Fruit fly (Drosophila melanogaster): ENCODE measurements around the gene Nfs1.

Nfs1 gene

dm6 chr2L:12011682-12012655 lies 12.5 kb downstream of the Nfs1 start (continued):
- TF ChIP-seq sqz (GFP tag; optimal IDR thresholded peaks at IDR 0.05) (peak; percentile 38), Sry-β (GFP tag; optimal IDR thresholded peaks at IDR 0.05) (peak; percentile 19), Lim3 (GFP tag; IDR thresholded peaks at IDR 0.05) (no peak), NC2α (GFP tag; optimal IDR thresholded peaks at IDR 0.05) (peak; percentile 58), dimm (GFP tag; IDR thresholded peaks at IDR 0.05) (no peak), en (GFP tag; optimal IDR thresholded peaks at IDR 0.05) (peak; percentile 38), CG9817 (tag; optimal IDR thresholded peaks at IDR 0.05) (peak; percentile 40), Neu2 (GFP tag; optimal IDR thresholded peaks at IDR 0.05; ENCODE audit: borderline replicate concordance) (peak; percentile 13), CG1602 (GFP tag; optimal IDR thresholded peaks at IDR 0.05) (no peak), fru (optimal IDR thresholded peaks at IDR 0.05) (no peak), CG10274 (GFP tag; optimal IDR thresholded peaks at IDR 0.05) (peak; percentile 48), hkb (optimal IDR thresholded peaks at IDR 0.05) (peak; percentile 58), hkb (GFP tag; IDR thresholded peaks at IDR 0.05) (no peak), lmd (GFP tag; IDR thresholded peaks at IDR 0.05) (no peak), Camta (GFP tag; optimal IDR thresholded peaks at IDR 0.05) (peak; percentile 25), B-H2 (GFP tag; optimal IDR thresholded peaks at IDR 0.05) (peak; percentile 74), CG8944 (GFP tag; optimal IDR thresholded peaks at IDR 0.05) (peak; percentile 57), Trl (optimal IDR thresholded peaks at IDR 0.05) (peak in 1 of 2 experiments; percentile 7), Trl (GFP tag; optimal IDR thresholded peaks at IDR 0.05) (peak; percentile 64), NfI (GFP tag; optimal IDR thresholded peaks at IDR 0.05) (peak; percentile 37), CG43689 (GFP tag; IDR thresholded peaks at IDR 0.05) (no peak), Opbp (GFP tag; IDR thresholded peaks at IDR 0.05; ENCODE audit: partially characterized antibody) (no peak), chif (GFP tag; optimal IDR thresholded peaks at IDR 0.05) (peak; percentile 49 to 61), CG17361 (GFP tag; IDR thresholded peaks at IDR 0.05) (no peak), mirr (GFP tag; optimal IDR thresholded peaks at IDR 0.05) (peak; percentile 93), CG11247 (GFP tag; IDR thresholded peaks at IDR 0.05) (no peak), zfh2 (GFP tag; optimal IDR thresholded peaks at IDR 0.05) (peak; percentile 77), CG1233 (GFP tag; optimal IDR thresholded peaks at IDR 0.05) (peak; percentile 58), YL-1 (GFP tag; optimal IDR thresholded peaks at IDR 0.05) (peak; percentile 44), Mes4 (GFP tag; optimal IDR thresholded peaks at IDR 0.05) (peak; percentile 54), Atf3 (GFP tag; optimal IDR thresholded peaks at IDR 0.05) (peak; percentile 2), CG31365 (tag; optimal IDR thresholded peaks at IDR 0.05) (peak; percentile 49), CG7745 (tag; optimal IDR thresholded peaks at IDR 0.05) (peak; percentile 43), CG17186 (GFP tag; optimal IDR thresholded peaks at IDR 0.05) (peak; percentile 63), HmgZ (tag; optimal IDR thresholded peaks at IDR 0.05) (peak; percentile 94), CG6683 (GFP tag; optimal IDR thresholded peaks at IDR 0.05) (peak; percentile 45), dmrt11E (tag; optimal IDR thresholded peaks at IDR 0.05) (no peak), fd3F (GFP tag; optimal IDR thresholded peaks at IDR 0.05) (peak; percentile 32), CrebB (tag; optimal IDR thresholded peaks at IDR 0.05) (peak; percentile 72), MESR4 (GFP tag; optimal IDR thresholded peaks at IDR 0.05) (peak; percentile 4), CG9797 (GFP tag; optimal IDR thresholded peaks at IDR 0.05) (peak; percentile 22), CG33557 (GFP tag; optimal IDR thresholded peaks at IDR 0.05) (peak; percentile 32), sna (GFP tag; IDR thresholded peaks at IDR 0.05; ENCODE audit: partially characterized antibody) (no peak), CG12744 (GFP tag; optimal IDR thresholded peaks at IDR 0.05) (peak; percentile 63), Dek (tag; optimal IDR thresholded peaks at IDR 0.05) (peak; percentile 60), Spps (tag; optimal IDR thresholded peaks at IDR 0.05) (peak; percentile 8), zen (tag; optimal IDR thresholded peaks at IDR 0.05) (peak; percentile 31), gsb (GFP tag; IDR thresholded peaks at IDR 0.05) (no peak), caup (GFP tag; optimal IDR thresholded peaks at IDR 0.05; ENCODE audit: severe bottlenecking) (peak; percentile 81)

Measured in whole organism, embryonic.